Worm (Caenorhabditis elegans): ENCODE results near the gene msp-31.

ce11 chrII:4869793-4870343, 46.5 kb downstream of the msp-31 start:
- TF ChIP-seq pqm-1 (tag; optimal IDR thresholded peaks at IDR 0.05) (no peak), hmg-11 (tag; optimal IDR thresholded peaks at IDR 0.05) (no peak), pha-4 (tag; optimal IDR thresholded peaks at IDR 0.05) (no peak), nhr-77 (tag; optimal IDR thresholded peaks at IDR 0.05) (no peak), unc-39 (tag; optimal IDR thresholded peaks at IDR 0.05) (no peak)

All from whole organism, L3 larva.